Fruit fly (Drosophila melanogaster) whole organism, embryonic: ENCODE data around the gene fusl.

Source experiments
- BEAF-32 ChIP-seq: fragments of 200-800 bp; sonication (Bioruptor generic); optimal IDR thresholded peaks from 3 replicates; lab custom pipeline; 2017; ENCODE audit warnings: missing biosample characterization, missing genetic modification characterization, mild to moderate bottlenecking, moderate library complexity, missing genetic modification reagents
- BtbVII ChIP-seq: fragments of 200-800 bp; sonication (Bioruptor generic); optimal IDR thresholded peaks from 3 replicates; lab custom pipeline; 2017; ENCODE audit warnings: missing biosample characterization, mild to moderate bottlenecking, missing genetic modification characterization
- CG10267 ChIP-seq: fragments of 200-800 bp; sonication (Bioruptor generic); optimal IDR thresholded peaks from 2 replicates; lab custom pipeline; 2018; ENCODE audit warnings: missing biosample characterization, mild to moderate bottlenecking, missing genetic modification characterization, moderate library complexity
- CG11456 ChIP-seq: fragments of 200-800 bp; sonication (Bioruptor generic); IDR thresholded peaks from 3 replicates; pipeline ENCODE4 v1.3.6; 2022; ENCODE audit warnings: missing biosample characterization, missing genetic modification characterization
- CG12391 ChIP-seq: fragments of 200-800 bp; sonication (Bioruptor generic); optimal IDR thresholded peaks from 3 replicates; lab custom pipeline; 2018; ENCODE audit warnings: missing biosample characterization, mild to moderate bottlenecking, missing genetic modification characterization, moderate library complexity
- CG1529 ChIP-seq: fragments of 200-800 bp; sonication (Bioruptor generic); optimal IDR thresholded peaks from 3 replicates; lab custom pipeline; 2018; ENCODE audit warnings: missing biosample characterization, missing genetic modification characterization
- CG16815 ChIP-seq: fragments of 200-800 bp; sonication (Bioruptor generic); optimal IDR thresholded peaks from 3 replicates; lab custom pipeline; 2017; ENCODE audit warnings: missing biosample characterization, mild to moderate bottlenecking, missing genetic modification characterization
- CG2202 ChIP-seq: fragments of 200-800 bp; sonication (Bioruptor generic); optimal IDR thresholded peaks from 2 replicates; lab custom pipeline; 2018; ENCODE audit warnings: missing biosample characterization, mild to moderate bottlenecking, missing genetic modification characterization
- CG2678 ChIP-seq: fragments of 200-800 bp; sonication (Bioruptor generic); optimal IDR thresholded peaks from 3 replicates; lab custom pipeline; 2019; ENCODE audit warnings: missing biosample characterization, mild to moderate bottlenecking, missing genetic modification characterization, moderate library complexity
- CG3995 ChIP-seq: fragments of 200-800 bp; sonication (Bioruptor generic); optimal IDR thresholded peaks from 3 replicates; lab custom pipeline; 2016; ENCODE audit warnings: missing biosample characterization, missing genetic modification characterization
- CG4617 ChIP-seq: fragments of 200-800 bp; sonication (Bioruptor generic); optimal IDR thresholded peaks from 3 replicates; lab custom pipeline; 2016; ENCODE audit warnings: missing biosample characterization, missing genetic modification characterization, borderline replicate concordance
- CG5180 ChIP-seq: fragments of 200-800 bp; sonication (Bioruptor generic); optimal IDR thresholded peaks from 3 replicates; lab custom pipeline; 2017; ENCODE audit warnings: missing biosample characterization, missing genetic modification characterization, mild to moderate bottlenecking, moderate library complexity, missing genetic modification reagents
- CG6175 ChIP-seq: fragments of 200-800 bp; sonication (Bioruptor generic); IDR thresholded peaks from 3 replicates; pipeline ENCODE4 v1.3.6; 2022; ENCODE audit warnings: missing biosample characterization, missing genetic modification characterization
- CG6654 ChIP-seq: fragments of 200-800 bp; sonication (Bioruptor generic); optimal IDR thresholded peaks from 2 replicates; lab custom pipeline; 2017; ENCODE audit warnings: missing biosample characterization, mild to moderate bottlenecking, missing genetic modification characterization
- CG6765 ChIP-seq: fragments of 200-800 bp; sonication (Bioruptor generic); optimal IDR thresholded peaks from 3 replicates; lab custom pipeline; 2017; ENCODE audit warnings: missing biosample characterization, mild to moderate bottlenecking, missing genetic modification characterization
- CG6791 ChIP-seq: fragments of 200-800 bp; sonication (Bioruptor generic); IDR thresholded peaks from 3 replicates; pipeline ENCODE4 v1.3.6; 2022; ENCODE audit warnings: missing biosample characterization, missing genetic modification characterization; ENCODE audit not compliant: partially characterized antibody
- CG9215 ChIP-seq: fragments of 200-800 bp; sonication (Bioruptor generic); IDR thresholded peaks from 2 replicates; pipeline ENCODE4 v1.3.6; 2022; ENCODE audit warnings: missing biosample characterization, missing genetic modification characterization
- CG9932 ChIP-seq: fragments of 200-800 bp; sonication (Bioruptor generic); IDR thresholded peaks from 2 replicates; pipeline ENCODE4 v1.3.6; 2022; ENCODE audit warnings: missing biosample characterization, missing genetic modification characterization
- CoRest ChIP-seq: fragments of 200-800 bp; sonication (Bioruptor generic); optimal IDR thresholded peaks from 3 replicates; lab custom pipeline; 2018; ENCODE audit warnings: missing biosample characterization, mild to moderate bottlenecking, missing genetic modification characterization, moderate library complexity
- D19A ChIP-seq: fragments of 200-800 bp; optimal IDR thresholded peaks from 3 replicates; lab custom pipeline; 2019; ENCODE audit warnings: missing biosample characterization, mild to moderate bottlenecking, missing genetic modification characterization, moderate library complexity
- Dbx ChIP-seq: fragments of 200-800 bp; sonication (Bioruptor generic); IDR thresholded peaks from 3 replicates; pipeline ENCODE4 v1.3.6; 2022; ENCODE audit warnings: missing biosample characterization, missing genetic modification characterization
- Dll ChIP-seq: fragments of 200-800 bp; sonication (Bioruptor generic); IDR thresholded peaks from 4 replicates; pipeline ENCODE4 v1.3.6; 2022; ENCODE audit warnings: missing biosample characterization, missing genetic modification characterization; ENCODE audit not compliant: partially characterized antibody
- Gug ChIP-seq: fragments of 200-800 bp; sonication (Bioruptor generic); IDR thresholded peaks from 4 replicates; pipeline ENCODE4 v1.3.6; 2022; ENCODE audit warnings: missing biosample characterization, missing genetic modification characterization
- HLH3B ChIP-seq: fragments of 200-800 bp; sonication (Bioruptor generic); IDR thresholded peaks from 2 replicates; pipeline ENCODE4 v1.3.6; 2022; ENCODE audit warnings: missing biosample characterization, missing genetic modification characterization
- Hey ChIP-seq: fragments of 200-800 bp; sonication (Bioruptor generic); optimal IDR thresholded peaks from 3 replicates; lab custom pipeline; 2018; ENCODE audit warnings: missing biosample characterization, mild to moderate bottlenecking, missing genetic modification characterization
- Hmx ChIP-seq: fragments of 200-800 bp; sonication (Bioruptor generic); optimal IDR thresholded peaks from 2 replicates; lab custom pipeline; 2016; ENCODE audit warnings: missing biosample characterization, missing genetic modification characterization
- Med ChIP-seq: fragments of 200-800 bp; sonication (Bioruptor generic); peaks from one replicate; lab custom pipeline; 2016; ENCODE audit warnings: missing biosample characterization, missing genetic modification characterization, mild to moderate bottlenecking, inconsistent platforms, moderate library complexity
- Mrtf ChIP-seq: fragments of 200-800 bp; sonication (Bioruptor generic); IDR thresholded peaks from 3 replicates; pipeline ENCODE4 v1.3.6; 2022; ENCODE audit warnings: missing biosample characterization, missing genetic modification characterization
- NK7.1 ChIP-seq: fragments of 200-800 bp; sonication (Bioruptor generic); optimal IDR thresholded peaks from 3 replicates; lab custom pipeline; 2016; ENCODE audit warnings: missing biosample characterization, missing genetic modification characterization
- Sox100B ChIP-seq: fragments of 200-800 bp; sonication (Bioruptor generic); optimal IDR thresholded peaks from 3 replicates; lab custom pipeline; 2018; ENCODE audit warnings: missing biosample characterization, mild to moderate bottlenecking, missing genetic modification characterization
- Ssrp ChIP-seq: fragments of 200-800 bp; sonication (Bioruptor generic); optimal IDR thresholded peaks from 2 replicates; lab custom pipeline; 2018; ENCODE audit warnings: missing biosample characterization, mild to moderate bottlenecking, missing genetic modification characterization, moderate library complexity
- ara ChIP-seq: fragments of 200-800 bp; sonication (Bioruptor generic); IDR thresholded peaks from 2 replicates; pipeline ENCODE4 v1.3.6; 2022; ENCODE audit warnings: missing biosample characterization, missing genetic modification characterization
- ato ChIP-seq: fragments of 200-800 bp; sonication (Bioruptor generic); IDR thresholded peaks from 2 replicates; pipeline ENCODE4 v1.3.6; 2022; ENCODE audit warnings: missing biosample characterization, missing genetic modification characterization; ENCODE audit not compliant: partially characterized antibody
- az2 ChIP-seq: fragments of 200-800 bp; sonication (Bioruptor generic); optimal IDR thresholded peaks from 3 replicates; lab custom pipeline; 2016; ENCODE audit warnings: missing biosample characterization, missing genetic modification characterization
- dmrt11E ChIP-seq: fragments of 200-800 bp; sonication (Bioruptor generic); optimal IDR thresholded peaks from 3 replicates; lab custom pipeline; 2018; ENCODE audit warnings: missing biosample characterization, mild to moderate bottlenecking, missing genetic modification characterization, moderate library complexity
- dysf ChIP-seq: fragments of 200-800 bp; sonication (Bioruptor generic); IDR thresholded peaks from 3 replicates; pipeline ENCODE4 v1.3.6; 2022; ENCODE audit warnings: missing biosample characterization, missing genetic modification characterization
- fd64A ChIP-seq: fragments of 200-800 bp; sonication (Bioruptor generic); optimal IDR thresholded peaks from 3 replicates; lab custom pipeline; 2018; ENCODE audit warnings: missing biosample characterization, mild to moderate bottlenecking, missing genetic modification characterization
- fd96Cb ChIP-seq: fragments of 200-800 bp; sonication (Bioruptor generic); optimal IDR thresholded peaks from 2 replicates; lab custom pipeline; 2018; ENCODE audit warnings: missing biosample characterization, mild to moderate bottlenecking, missing genetic modification characterization, moderate library complexity
- ind ChIP-seq: fragments of 200-800 bp; sonication (Bioruptor generic); optimal IDR thresholded peaks from 3 replicates; lab custom pipeline; 2016; ENCODE audit warnings: missing biosample characterization, missing genetic modification characterization
- kni ChIP-seq: fragments of 200-800 bp; sonication (Bioruptor generic); optimal IDR thresholded peaks from 3 replicates; lab custom pipeline; 2017; ENCODE audit warnings: mild to moderate bottlenecking, missing biosample characterization, missing genetic modification reagents, missing genetic modification characterization
- knrl ChIP-seq: fragments of 200-800 bp; sonication (Bioruptor generic); IDR thresholded peaks from 3 replicates; pipeline ENCODE4 v1.3.6; 2022; ENCODE audit warnings: missing biosample characterization, missing genetic modification characterization; ENCODE audit not compliant: partially characterized antibody
- mld ChIP-seq: fragments of 200-800 bp; sonication (Bioruptor generic); IDR thresholded peaks from 3 replicates; pipeline ENCODE4 v1.3.6; 2022; ENCODE audit warnings: missing biosample characterization, missing genetic modification characterization; ENCODE audit not compliant: partially characterized antibody
- onecut ChIP-seq: fragments of 200-800 bp; sonication (Bioruptor generic); IDR thresholded peaks from 2 replicates; pipeline ENCODE4 v1.3.6; 2022; ENCODE audit warnings: missing biosample characterization, missing genetic modification characterization
- pho ChIP-seq: fragments of 200-800 bp; sonication (Bioruptor generic); optimal IDR thresholded peaks from 2 replicates; lab custom pipeline; 2016; ENCODE audit warnings: missing biosample characterization, missing genetic modification characterization
- scrt ChIP-seq: fragments of 200-800 bp; sonication (Bioruptor generic); optimal IDR thresholded peaks from 2 replicates; lab custom pipeline; 2018; ENCODE audit warnings: missing biosample characterization, mild to moderate bottlenecking, missing genetic modification characterization, moderate library complexity
- sna ChIP-seq: fragments of 200-800 bp; sonication (Bioruptor generic); IDR thresholded peaks from 2 replicates; pipeline ENCODE4 v1.3.6; 2022; ENCODE audit warnings: missing biosample characterization, missing genetic modification characterization; ENCODE audit not compliant: partially characterized antibody
- sqz ChIP-seq: fragments of 200-800 bp; sonication (Bioruptor generic); optimal IDR thresholded peaks from 3 replicates; lab custom pipeline; 2018; ENCODE audit warnings: missing biosample characterization, mild to moderate bottlenecking, missing genetic modification characterization
- unpg ChIP-seq: fragments of 200-800 bp; sonication (Bioruptor generic); optimal IDR thresholded peaks from 3 replicates; lab custom pipeline; 2018; ENCODE audit warnings: missing biosample characterization, mild to moderate bottlenecking, missing genetic modification characterization, moderate library complexity
- zf30C ChIP-seq: fragments of 200-800 bp; sonication (Bioruptor generic); optimal IDR thresholded peaks from 3 replicates; lab custom pipeline; 2018; ENCODE audit warnings: missing biosample characterization, mild to moderate bottlenecking, missing genetic modification characterization

fusl gene

DNA sequence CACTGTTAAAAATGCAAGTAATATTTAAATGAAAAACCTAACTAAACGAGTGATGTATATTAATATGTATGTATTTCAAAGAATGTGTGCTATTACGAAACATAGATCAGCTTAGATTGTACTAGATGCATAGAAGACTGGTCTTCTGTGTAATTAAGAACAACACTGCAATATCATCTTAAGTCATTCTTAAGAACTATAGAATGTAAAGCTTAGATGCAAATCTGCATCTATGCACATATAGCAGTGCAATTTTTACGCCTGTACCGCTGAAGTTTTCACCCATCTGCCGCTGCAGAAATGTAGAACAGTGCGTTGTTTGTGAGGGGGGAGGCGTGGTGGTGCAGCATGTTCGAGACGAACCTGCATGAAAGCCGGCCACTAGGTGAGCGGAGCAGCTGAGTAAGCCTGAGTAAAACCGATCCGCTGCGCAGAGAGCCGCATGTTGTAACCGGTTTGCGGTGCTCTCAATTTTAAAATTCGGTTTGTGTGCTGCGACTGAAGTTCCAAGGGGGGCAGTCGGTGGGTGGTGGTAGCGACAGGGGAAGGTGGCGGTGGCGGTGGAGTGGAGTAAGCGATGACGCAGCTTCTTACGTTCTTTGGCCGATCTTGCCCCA, 41.1 kb downstream of the fusl start (continued):
- peak; percentile 50 for TF ChIP-seq az2
- no peak for TF ChIP-seq fd64A (GFP tag; lab: Kevin White, UChicago)
- peak; percentile 30; the same call in 1 of the 3 replicates for TF ChIP-seq Mrtf
- TF ChIP-seq onecut (GFP tag; lab: Robert Waterston, UW) = no peak
- peak; percentile 46 for TF ChIP-seq Med (GFP tag; lab: Kevin White, UChicago)
- no peak for TF ChIP-seq CG9932 (GFP tag; lab: Robert Waterston, UW)
- TF ChIP-seq Gug (GFP tag; lab: Robert Waterston, UW) = no peak
- TF ChIP-seq CG16815 (GFP tag; lab: Kevin White, UChicago) = no peak
- no peak for TF ChIP-seq BtbVII
- TF ChIP-seq CG10267 (tag; lab: Kevin White, UChicago) = peak; percentile 30
- no peak for TF ChIP-seq HLH3B (GFP tag; lab: Robert Waterston, UW)
- TF ChIP-seq CG2678 (tag; lab: Kevin White, UChicago) = peak; percentile 36
- no peak for TF ChIP-seq mld (GFP tag; lab: Robert Waterston, UW)
- peak; percentile 96 for TF ChIP-seq CG6175 (GFP tag; lab: Robert Waterston, UW)
- no peak for TF ChIP-seq ara (GFP tag; lab: Robert Waterston, UW)
- 0 out of 2 replicates have a peak, but pooled peaks have one; percentile 10 for TF ChIP-seq ato
- peak; percentile 11 for TF ChIP-seq unpg (GFP tag; lab: Kevin White, UChicago)
- TF ChIP-seq CG9215 = no peak
- no peak for TF ChIP-seq scrt (GFP tag; lab: Kevin White, UChicago)
- no peak for TF ChIP-seq Hey
- TF ChIP-seq zf30C (GFP tag; lab: Kevin White, UChicago) = no peak
- no peak for TF ChIP-seq knrl (GFP tag; lab: Robert Waterston, UW)
- TF ChIP-seq kni (GFP tag; lab: Kevin White, UChicago) = peak; percentile 72
- TF ChIP-seq Dll = no peak
- no peak for TF ChIP-seq pho (GFP tag; lab: Kevin White, UChicago)
- TF ChIP-seq fd96Cb (tag; lab: Kevin White, UChicago) = peak; percentile 51
- peak; percentile 20 for TF ChIP-seq D19A (tag; lab: Kevin White, UChicago)
- no peak for TF ChIP-seq CG3995 (GFP tag; lab: Kevin White, UChicago)
- no peak for TF ChIP-seq dysf (GFP tag; lab: Robert Waterston, UW)
- TF ChIP-seq CG1529 (GFP tag; lab: Kevin White, UChicago) = peak; percentile 40
- TF ChIP-seq CG11456 (GFP tag; lab: Robert Waterston, UW) = no peak
- TF ChIP-seq CG12391 (tag; lab: Kevin White, UChicago) = peak; percentile 6
- no peak for TF ChIP-seq Hmx (GFP tag; lab: Kevin White, UChicago)
- no peak for TF ChIP-seq NK7.1
- TF ChIP-seq dmrt11E (tag; lab: Kevin White, UChicago) = peak; percentile 14
- peak; percentile 99 for TF ChIP-seq CG5180
- TF ChIP-seq BEAF-32 (GFP tag; lab: Kevin White, UChicago) = no peak
- no peak for TF ChIP-seq Dbx (GFP tag; lab: Robert Waterston, UW)
- TF ChIP-seq CG6654 (GFP tag; lab: Kevin White, UChicago) = peak; percentile 29
- TF ChIP-seq ind (GFP tag; lab: Kevin White, UChicago) = no peak
- TF ChIP-seq sna (GFP tag; lab: Robert Waterston, UW) = no peak
- no peak for TF ChIP-seq CG6765
- no peak for TF ChIP-seq sqz (GFP tag; lab: Kevin White, UChicago)
- peak; percentile 42 for TF ChIP-seq CG2202 (tag; lab: Kevin White, UChicago)
- peak; percentile 11 for TF ChIP-seq Sox100B (GFP tag; lab: Kevin White, UChicago)
- peak; percentile 42 for TF ChIP-seq Ssrp (tag; lab: Kevin White, UChicago)
- peak; percentile 35 for TF ChIP-seq CoRest (tag; lab: Kevin White, UChicago)
- TF ChIP-seq CG4617 (GFP tag; lab: Kevin White, UChicago) = no peak
- TF ChIP-seq CG6791 (GFP tag; lab: Robert Waterston, UW) = no peak
